Fruit fly (Drosophila melanogaster): ENCODE measurements around the gene rdgA.
A peak's percentile ranks its signal among the peaks of the same experiment; 100 is the strongest.

The rdgA gene

dm6 chrX:8887410-8887809, 19.5 kb upstream of the rdgA start (continued):
- TF ChIP-seq CG10267 (tag; optimal IDR thresholded peaks at IDR 0.05) (no peak), CG34376 (GFP tag; optimal IDR thresholded peaks at IDR 0.05) (no peak), CG5245 (GFP tag; optimal IDR thresholded peaks at IDR 0.05) (no peak), vnd (GFP tag; IDR thresholded peaks at IDR 0.05; ENCODE audit: partially characterized antibody) (no peak), CG31365 (tag; optimal IDR thresholded peaks at IDR 0.05) (no peak), sr (GFP tag; IDR thresholded peaks at IDR 0.05) (no peak), CG15269 (tag; optimal IDR thresholded peaks at IDR 0.05) (peak; percentile 28), fd64A (GFP tag; optimal IDR thresholded peaks at IDR 0.05) (peak; percentile 36), pnt (GFP tag; optimal IDR thresholded peaks at IDR 0.05) (no peak), B-H1 (GFP tag; IDR thresholded peaks at IDR 0.05) (no peak), CG2678 (tag; optimal IDR thresholded peaks at IDR 0.05) (no peak), CG14441 (GFP tag; IDR thresholded peaks at IDR 0.05) (0 out of 2 replicates have a peak, but pooled peaks have one; percentile 24), CG10431 (GFP tag; optimal IDR thresholded peaks at IDR 0.05) (peak; percentile 3), ham (GFP tag; IDR thresholded peaks at IDR 0.05) (no peak), Oli (tag; optimal IDR thresholded peaks at IDR 0.05) (no peak), YL-1 (GFP tag; optimal IDR thresholded peaks at IDR 0.05) (no peak), CG3407 (GFP tag; optimal IDR thresholded peaks at IDR 0.05) (peak; percentile 11), rib (GFP tag; IDR thresholded peaks at IDR 0.05) (no peak), Nf-YA (GFP tag; IDR thresholded peaks at IDR 0.05) (no peak), Mad (GFP tag; optimal IDR thresholded peaks at IDR 0.05) (no peak), CG10462 (GFP tag; optimal IDR thresholded peaks at IDR 0.05) (no peak), CG33557 (GFP tag; optimal IDR thresholded peaks at IDR 0.05) (no peak), CG17186 (GFP tag; optimal IDR thresholded peaks at IDR 0.05) (no peak), ATbp (GFP tag; optimal IDR thresholded peaks at IDR 0.05) (peak; percentile 58), CG6813 (GFP tag; optimal IDR thresholded peaks at IDR 0.05) (peak; percentile 30), HLHmδ (GFP tag; optimal IDR thresholded peaks at IDR 0.05) (no peak), NC2β (GFP tag; optimal IDR thresholded peaks at IDR 0.05) (no peak), HmgD (GFP tag; optimal IDR thresholded peaks at IDR 0.05) (no peak), CG4707 (GFP tag; optimal IDR thresholded peaks at IDR 0.05) (peak; percentile 17), CG33213 (GFP tag; optimal IDR thresholded peaks at IDR 0.05) (no peak), CG7987 (GFP tag; optimal IDR thresholded peaks at IDR 0.05) (peak; percentile 2), NfI (GFP tag; optimal IDR thresholded peaks at IDR 0.05) (no peak), toy (GFP tag; IDR thresholded peaks at IDR 0.05) (no peak), tio (GFP tag; optimal IDR thresholded peaks at IDR 0.05) (no peak), CG6254 (GFP tag; optimal IDR thresholded peaks at IDR 0.05) (no peak), dmrt11E (tag; optimal IDR thresholded peaks at IDR 0.05) (no peak), nerfin-1 (tag; optimal IDR thresholded peaks at IDR 0.05) (no peak), ken (GFP tag; IDR thresholded peaks at IDR 0.05) (no peak), Dref (GFP tag; IDR thresholded peaks at IDR 0.05) (no peak), Eip74EF (GFP tag; optimal IDR thresholded peaks at IDR 0.05) (peak in 1 of 2 experiments; percentile 13), B-H2 (GFP tag; optimal IDR thresholded peaks at IDR 0.05) (no peak), jigr1 (GFP tag; IDR thresholded peaks at IDR 0.05) (no peak), unpg (GFP tag; optimal IDR thresholded peaks at IDR 0.05) (peak; percentile 14), danr (GFP tag; IDR thresholded peaks at IDR 0.05) (no peak), CG4282 (GFP tag; optimal IDR thresholded peaks at IDR 0.05) (no peak), Hsf (GFP tag; optimal IDR thresholded peaks at IDR 0.05) (no peak), grn (GFP tag; optimal IDR thresholded peaks at IDR 0.05) (peak; percentile 19), Asciz (GFP tag; optimal IDR thresholded peaks at IDR 0.05) (no peak), CG8924 (tag; optimal IDR thresholded peaks at IDR 0.05) (peak; percentile 10), CG14014 (GFP tag; IDR thresholded peaks at IDR 0.05) (peak; percentile 37; the same call in 1 of the 2 replicates), CG10565 (GFP tag; optimal IDR thresholded peaks at IDR 0.05) (no peak)

Measured in whole organism, embryonic.